Worm (Caenorhabditis elegans) whole organism, L3 larva: ENCODE data around the gene AC8.3.
"Not testable (repeated sequence)": the region's sequence is repeated elsewhere in the genome, so short reads cannot be mapped to it uniquely, and the experiment has no call there.

Experiments
- ZK546.5 ChIP-seq: sonication (generic microtip); optimal IDR thresholded peaks from 2 replicates; lab custom pipeline; 2017; ENCODE audit warnings: missing biosample characterization, missing genetic modification characterization
- aly-2 ChIP-seq: fragments of 150-350 bp; optimal IDR thresholded peaks from 2 replicates; lab custom pipeline; 2014; ENCODE audit warnings: missing biosample characterization, missing genetic modification characterization
- ceh-16 ChIP-seq: sonication (generic microtip); optimal IDR thresholded peaks from 2 replicates; lab custom pipeline; 2017; ENCODE audit warnings: missing biosample characterization, missing genetic modification characterization
- ceh-28 ChIP-seq: fragments of 150-350 bp; optimal IDR thresholded peaks from 2 replicates; lab custom pipeline; 2014; ENCODE audit warnings: missing biosample characterization, missing genetic modification reagents, missing genetic modification characterization
- egl-27 ChIP-seq: sonication (generic microtip); optimal IDR thresholded peaks from 4 replicates; lab custom pipeline; 2017; ENCODE audit warnings: missing biosample characterization, missing genetic modification reagents, missing genetic modification characterization
- egl-5 ChIP-seq: fragments of 150-350 bp; optimal IDR thresholded peaks from 2 replicates; lab custom pipeline; 2017; ENCODE audit warnings: missing biosample characterization, missing genetic modification reagents, missing genetic modification characterization, inconsistent platforms
- elt-1 ChIP-seq: fragments of 150-350 bp; optimal IDR thresholded peaks from 2 replicates; lab custom pipeline; 2014; ENCODE audit warnings: missing biosample characterization, missing genetic modification characterization
- elt-2 ChIP-seq: sonication (generic microtip); optimal IDR thresholded peaks from 2 replicates; lab custom pipeline; 2016; ENCODE audit warnings: missing genetic modification reagents, mild to moderate bottlenecking, missing genetic modification characterization, missing compliant biosample characterization
- elt-3 ChIP-seq, 3 experiments: fragments of 150-350 bp in 1 of 3; sonication (generic microtip) in 2 of 3; optimal IDR thresholded peaks; 2 replicates in 2 of 3; 4 replicates in 1 of 3; lab custom pipeline; 2014 to 2017; ENCODE audit warnings: missing biosample characterization in 3 of 3, missing genetic modification characterization in 3 of 3
- fkh-2 ChIP-seq: fragments of 150-350 bp; optimal IDR thresholded peaks from 2 replicates; lab custom pipeline; 2014; ENCODE audit warnings: missing biosample characterization, missing genetic modification reagents, missing genetic modification characterization
- jun-1 ChIP-seq: fragments of 150-350 bp; optimal IDR thresholded peaks from 2 replicates; lab custom pipeline; 2014; ENCODE audit warnings: missing biosample characterization, missing genetic modification reagents, missing genetic modification characterization
- lin-39 ChIP-seq: fragments of 150-350 bp; optimal IDR thresholded peaks from 2 replicates; lab custom pipeline; 2018; ENCODE audit warnings: missing biosample characterization, missing genetic modification reagents, missing genetic modification characterization
- lsy-12 ChIP-seq: sonication (generic microtip); optimal IDR thresholded peaks from 2 replicates; lab custom pipeline; 2016; ENCODE audit warnings: mild to moderate bottlenecking, missing genetic modification characterization, missing compliant biosample characterization
- mdl-1 ChIP-seq: fragments of 150-350 bp; optimal IDR thresholded peaks from 2 replicates; lab custom pipeline; 2014; ENCODE audit warnings: missing biosample characterization, missing genetic modification characterization
- nfya-1 ChIP-seq: sonication (generic microtip); optimal IDR thresholded peaks from 2 replicates; lab custom pipeline; 2017; ENCODE audit warnings: missing genetic modification characterization, mild to moderate bottlenecking, missing compliant biosample characterization, antibody characterized with exemption, moderate library complexity; ENCODE audit not compliant: insufficient read depth
- nhr-11 ChIP-seq: fragments of 150-350 bp; optimal IDR thresholded peaks from 2 replicates; lab custom pipeline; 2014; ENCODE audit warnings: missing biosample characterization, missing genetic modification characterization
- nhr-23 ChIP-seq: fragments of 150-350 bp; optimal IDR thresholded peaks from 2 replicates; lab custom pipeline; 2014; ENCODE audit warnings: missing biosample characterization, missing genetic modification reagents, missing genetic modification characterization
- nhr-237 ChIP-seq: fragments of 150-350 bp; optimal IDR thresholded peaks from 2 replicates; lab custom pipeline; 2014; ENCODE audit warnings: missing biosample characterization, missing genetic modification characterization
- nhr-25 ChIP-seq: sonication (generic microtip); optimal IDR thresholded peaks from 2 replicates; lab custom pipeline; 2017; ENCODE audit warnings: missing biosample characterization, missing genetic modification characterization
- nhr-67 ChIP-seq: fragments of 150-350 bp; optimal IDR thresholded peaks from 2 replicates; lab custom pipeline; 2014; ENCODE audit warnings: missing biosample characterization, missing genetic modification characterization
- nhr-77 ChIP-seq: fragments of 150-350 bp; optimal IDR thresholded peaks from 2 replicates; lab custom pipeline; 2014; ENCODE audit warnings: missing biosample characterization, missing genetic modification characterization
- pqm-1 ChIP-seq: fragments of 150-350 bp; optimal IDR thresholded peaks from 2 replicates; lab custom pipeline; 2017; ENCODE audit warnings: missing biosample characterization, missing genetic modification characterization, inconsistent platforms
- skn-1 ChIP-seq: fragments of 150-350 bp; optimal IDR thresholded peaks from 2 replicates; lab custom pipeline; 2014; ENCODE audit warnings: missing biosample characterization, missing genetic modification characterization
- unc-39 ChIP-seq: sonication (generic microtip); optimal IDR thresholded peaks from 4 replicates; lab custom pipeline; 2017; ENCODE audit warnings: missing biosample characterization, missing genetic modification characterization
- unc-62 ChIP-seq: fragments of 150-350 bp; sonication (generic microtip); optimal IDR thresholded peaks from 4 replicates; lab custom pipeline; 2014; ENCODE audit warnings: missing biosample characterization, missing genetic modification reagents, missing genetic modification characterization
- zag-1 ChIP-seq: fragments of 150-350 bp; optimal IDR thresholded peaks from 2 replicates; lab custom pipeline; 2014; ENCODE audit warnings: missing biosample characterization, missing genetic modification characterization

Gene AC8.3

DNA sequence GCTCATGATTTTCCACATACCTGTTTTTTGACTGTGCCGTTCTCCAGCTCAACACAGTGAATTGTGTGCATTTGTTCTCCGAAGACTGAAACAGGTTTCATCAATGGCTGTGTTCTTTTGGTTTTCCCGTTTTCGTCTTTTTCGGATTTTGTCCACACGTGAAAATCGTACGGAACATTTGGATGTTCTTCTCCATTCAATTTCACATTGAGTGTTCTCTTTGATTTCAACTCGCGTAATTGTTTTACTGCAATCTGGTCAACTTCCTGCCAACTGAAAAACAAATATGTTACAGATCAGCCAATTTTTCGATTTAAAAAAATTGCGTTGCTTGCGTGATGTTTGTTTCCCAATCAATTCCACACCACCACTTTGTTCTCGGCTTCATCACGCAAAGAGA lies at the start of gene AC8.3:
Gene AC8.3 (minus strand): TSS at position 101 of the 400 bp plus-strand sequence.
- TF ChIP-seq nfya-1; nhr-23 (tag; lab: Kevin White, UChicago); nhr-237: not testable (repeated sequence)

- not testable (repeated sequence) for TF ChIP-seq nhr-23 (tag; lab: Kevin White, UChicago); aly-2; mdl-1 (tag; lab: Kevin White, UChicago)
Observed at ce11 chrX:273912-274311, 44.6 kb upstream of the AC8.3 start, which contains the start of gene Y108F1.5. Gene Y108F1.5 (minus strand): TSS chrX:274012.

ce11 chrX:271509-271908 lies 42.2 kb upstream of the AC8.3 start:
- TF ChIP-seq ceh-28 (tag; lab: Kevin White, UChicago) (peak; percentile 78), jun-1 (tag; lab: Kevin White, UChicago) (no peak), pqm-1 (no peak)

DNA sequence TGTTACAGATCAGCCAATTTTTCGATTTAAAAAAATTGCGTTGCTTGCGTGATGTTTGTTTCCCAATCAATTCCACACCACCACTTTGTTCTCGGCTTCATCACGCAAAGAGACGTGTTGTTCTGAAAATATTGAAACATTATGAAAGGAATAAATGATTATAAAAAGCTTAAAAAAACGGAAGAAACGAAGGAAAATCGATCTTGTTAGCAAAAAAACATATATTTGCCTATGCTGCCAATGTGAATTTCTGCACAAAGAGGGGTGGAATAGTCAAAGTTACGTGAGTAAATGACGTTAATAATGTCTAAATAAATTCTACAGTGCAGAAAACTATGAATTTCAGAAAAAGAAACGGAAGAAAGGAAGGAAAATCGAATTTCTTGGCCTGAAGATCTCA lies 9.8 kb upstream of the AC8.3 start, which contains the start of gene AC8.10:
Gene AC8.10 (minus strand): TSS at position 101 of the 400 bp plus-strand sequence.
- not testable (repeated sequence) for TF ChIP-seq nhr-11, unc-39, nhr-23 (tag; lab: Kevin White, UChicago)

DNA sequence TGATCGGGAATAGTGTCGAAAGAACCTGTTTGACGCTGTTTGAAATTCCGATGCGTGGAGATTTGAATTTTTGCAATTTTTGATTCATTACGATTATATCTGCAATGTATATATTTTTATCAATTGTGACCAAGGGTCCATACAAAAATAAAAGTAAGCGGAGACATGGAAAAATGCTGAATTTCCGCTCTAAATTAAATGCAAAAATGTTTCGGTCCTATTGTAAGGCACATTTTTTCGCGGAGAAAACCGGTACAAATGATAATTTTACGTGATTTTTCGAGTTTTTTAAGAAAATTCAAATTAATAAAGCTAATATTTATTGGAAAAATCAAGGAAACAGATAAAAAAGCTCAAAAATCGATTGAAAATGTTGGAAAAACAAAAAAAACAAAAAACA lies 13.8 kb downstream of the AC8.3 start, which contains the start of gene set-28:
Gene set-28 (minus strand): TSS at position 101 of the 400 bp plus-strand sequence.
- TF ChIP-seq ZK546.5 (tag; lab: Kevin White, UChicago); nfya-1; ceh-28 (tag; lab: Kevin White, UChicago): not testable (repeated sequence)

DNA sequence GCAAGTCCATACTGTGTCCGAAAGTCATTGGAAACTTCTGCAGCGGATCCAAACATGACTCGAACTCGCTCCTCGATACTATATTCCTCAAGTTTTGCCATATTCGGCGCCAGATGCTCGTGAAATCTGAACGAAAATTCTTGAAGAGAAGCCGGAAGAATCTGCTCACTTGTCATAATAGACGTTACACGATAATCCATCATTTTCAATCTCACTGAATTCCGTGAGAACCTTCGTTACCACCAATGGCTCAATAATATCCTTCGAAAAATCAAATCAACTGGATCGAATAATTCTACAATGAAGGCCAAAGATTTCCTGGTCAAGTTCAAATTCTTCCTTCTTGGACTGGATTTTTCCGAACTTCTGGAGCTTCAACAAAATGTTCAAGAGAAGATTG lies 18.1 kb downstream of the AC8.3 start, which contains the start of gene Y73B3B.1:
Gene Y73B3B.1 (minus strand): TSS at position 101 of the 400 bp plus-strand sequence.
- TF ChIP-seq lsy-12 (tag; lab: Kevin White, UChicago); elt-2; nfya-1: not testable (repeated sequence)

DNA sequence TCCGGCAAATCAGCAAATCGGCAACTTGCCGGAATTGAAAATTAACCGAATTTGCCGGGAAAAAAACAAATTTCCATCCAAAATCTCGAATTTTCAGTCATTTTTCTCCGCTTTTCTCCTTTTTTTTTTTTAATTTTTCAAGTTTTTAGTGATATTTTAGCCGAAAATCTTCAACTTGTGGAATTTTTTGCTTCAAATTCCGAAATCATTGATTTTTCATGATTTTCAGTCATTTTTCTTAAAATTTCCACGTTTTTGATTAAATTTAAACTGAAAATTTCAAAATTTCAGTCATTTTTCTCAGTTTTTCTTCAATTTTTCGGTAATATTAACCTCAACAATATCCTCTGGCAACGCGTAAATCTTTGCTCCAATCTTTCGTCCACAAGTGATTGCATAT lies 19.6 kb downstream of the AC8.3 start, which contains the start of gene Y73B3B.3:
Gene Y73B3B.3 (plus strand): TSS at position 301 of the 400 bp plus-strand sequence.
- TF ChIP-seq elt-3 (tag; optimal IDR thresholded peaks at IDR 0.05; lab: Kevin White, UChicago); nhr-67 (tag; lab: Kevin White, UChicago); fkh-2: not testable (repeated sequence)

ce11 chrX:196403-196802 lies 32.9 kb downstream of the AC8.3 start:
- TF ChIP-seq aly-2 (no peak), nfya-1 (no peak), unc-39 (tag; lab: Kevin White, UChicago) (no peak), nhr-77 (tag; lab: Kevin White, UChicago) (no peak), ceh-16 (tag; lab: Kevin White, UChicago) (no peak), zag-1 (tag; lab: Kevin White, UChicago) (no peak), nhr-67 (tag; lab: Kevin White, UChicago) (no peak), jun-1 (tag; lab: Kevin White, UChicago) (no peak), unc-62 (GFP tag; lab: Kevin White, UChicago) (no peak), lin-39 (tag; lab: Kevin White, UChicago) (no peak), egl-5 (tag; lab: Kevin White, UChicago) (no peak), pqm-1 (no peak), elt-1 (tag; lab: Kevin White, UChicago) (no peak)

DNA sequence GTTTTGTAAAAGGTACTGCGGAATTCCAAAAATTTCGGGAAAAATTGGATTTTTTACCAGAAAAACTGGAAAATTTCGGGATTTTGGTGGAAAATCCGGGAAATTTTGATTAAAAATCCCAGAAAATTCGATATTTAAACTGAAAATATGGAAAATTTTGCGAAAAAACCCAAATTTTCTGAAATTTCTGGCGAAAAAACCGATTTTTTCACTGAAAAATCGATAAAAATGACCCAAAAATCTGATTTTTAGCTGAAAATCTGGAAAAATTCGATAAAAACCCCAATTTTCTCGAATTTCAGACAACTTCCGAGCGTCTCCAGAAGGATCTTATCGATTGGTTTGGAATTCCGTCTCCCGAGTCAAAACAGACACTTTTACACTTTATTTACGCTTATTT lies 36.7 kb downstream of the AC8.3 start, which contains the start of gene T08D2.8:
Gene T08D2.8 (plus strand): TSS at position 301 of the 400 bp plus-strand sequence.
- TF ChIP-seq egl-27 (tag; lab: Kevin White, UChicago) = no peak
- TF ChIP-seq aly-2 = no peak
- no peak for TF ChIP-seq nhr-25 (tag; lab: Kevin White, UChicago)
- no peak for TF ChIP-seq mdl-1 (tag; lab: Kevin White, UChicago)
- TF ChIP-seq ceh-16 (tag; lab: Kevin White, UChicago) = no peak
- no peak for TF ChIP-seq skn-1 (tag; lab: Kevin White, UChicago)
- no peak for TF ChIP-seq nhr-23 (tag; lab: Kevin White, UChicago)
